Fruit fly (Drosophila melanogaster): Measurements from ENCODE around the gene Tpt.

Gene Tpt

DNA sequence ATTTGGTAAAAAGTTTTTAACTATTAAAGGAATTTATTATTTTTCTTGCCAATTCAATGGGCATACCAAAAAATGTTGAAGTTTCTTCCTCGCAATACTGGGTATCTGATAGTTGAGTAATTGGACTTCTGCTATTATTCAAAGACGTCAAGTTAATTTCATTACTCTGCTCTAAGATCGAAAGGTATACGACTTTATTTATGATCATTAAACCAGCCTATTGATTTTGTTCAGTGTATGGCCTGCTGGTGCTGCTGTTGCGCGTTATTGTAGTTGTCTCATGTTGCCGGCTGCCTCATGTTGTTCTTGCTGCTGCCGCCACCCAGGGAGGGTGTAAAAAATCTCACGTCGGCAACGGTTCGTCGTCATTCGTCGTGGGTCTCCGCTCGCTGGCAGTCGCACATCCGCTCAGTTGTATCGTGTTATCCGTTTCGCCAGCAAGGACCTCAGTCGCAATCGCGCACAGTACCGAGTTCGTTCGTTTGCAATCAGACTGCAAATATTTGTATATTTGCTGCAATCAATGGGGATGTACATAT, 9.4 kb downstream of the Tpt start, which contains the start of gene CG7120 (continued):
- TF ChIP-seq GATAe (GFP tag; conservative IDR thresholded peaks at IDR 0.05) (no peak), CG12391 (tag; optimal IDR thresholded peaks at IDR 0.05) (peak; percentile 58), peb (GFP tag; IDR thresholded peaks at IDR 0.05) (no peak), Stat92E (GFP tag; optimal IDR thresholded peaks at IDR 0.05) (no peak), dysf (GFP tag; IDR thresholded peaks at IDR 0.05) (0 out of 3 replicates have a peak, but pooled peaks have one; percentile 29), crp (GFP tag; optimal IDR thresholded peaks at IDR 0.05) (no peak), Blimp-1 (GFP tag; optimal IDR thresholded peaks at IDR 0.05) (peak; percentile 55), hbn (GFP tag; IDR thresholded peaks at IDR 0.05; ENCODE audit: partially characterized antibody) (no peak), knrl (GFP tag; IDR thresholded peaks at IDR 0.05; ENCODE audit: partially characterized antibody) (no peak), fu2 (GFP tag; optimal IDR thresholded peaks at IDR 0.05) (no peak), CG8478 (optimal IDR thresholded peaks at IDR 0.05) (peak; percentile 45), CG8924 (tag; optimal IDR thresholded peaks at IDR 0.05) (peak; percentile 33), fru (optimal IDR thresholded peaks at IDR 0.05) (no peak), Trl (optimal IDR thresholded peaks at IDR 0.05) (no peak), Trl (GFP tag; optimal IDR thresholded peaks at IDR 0.05) (no peak), CG16779 (GFP tag; IDR thresholded peaks at IDR 0.05) (no peak), CG12942 (GFP tag; optimal IDR thresholded peaks at IDR 0.05) (peak; percentile 14), CG9609 (GFP tag; optimal IDR thresholded peaks at IDR 0.05) (no peak), CG10959 (GFP tag; IDR thresholded peaks at IDR 0.05) (no peak), CG11247 (GFP tag; IDR thresholded peaks at IDR 0.05) (no peak), Dll (GFP tag; IDR thresholded peaks at IDR 0.05; ENCODE audit: partially characterized antibody) (no peak), CG7987 (GFP tag; optimal IDR thresholded peaks at IDR 0.05) (no peak), CG3281 (GFP tag; optimal IDR thresholded peaks at IDR 0.05) (no peak), CG17829 (tag; optimal IDR thresholded peaks at IDR 0.05) (peak; percentile 51), ftz-f1 (GFP tag; optimal IDR thresholded peaks at IDR 0.05) (no peak), CG16813 (GFP tag; IDR thresholded peaks at IDR 0.05; ENCODE audit: partially characterized antibody) (no peak), CG8281 (tag; optimal IDR thresholded peaks at IDR 0.05) (no peak), Atf-2 (GFP tag; optimal IDR thresholded peaks at IDR 0.05) (peak; percentile 61), CG10543 (GFP tag; optimal IDR thresholded peaks at IDR 0.05) (no peak), CG3407 (GFP tag; optimal IDR thresholded peaks at IDR 0.05) (no peak), HLH54F (GFP tag; optimal IDR thresholded peaks at IDR 0.05) (peak; percentile 20), CG15479 (GFP tag; optimal IDR thresholded peaks at IDR 0.05) (no peak), Side (GFP tag; optimal IDR thresholded peaks at IDR 0.05) (no peak), CG7928 (GFP tag; optimal IDR thresholded peaks at IDR 0.05) (no peak), CG11093 (GFP tag; IDR thresholded peaks at IDR 0.05) (no peak), ro (GFP tag; IDR thresholded peaks at IDR 0.05) (no peak), tin (GFP tag; optimal IDR thresholded peaks at IDR 0.05) (peak; percentile 28), nau (GFP tag; optimal IDR thresholded peaks at IDR 0.05) (no peak), CkIIα-i1 (GFP tag; IDR thresholded peaks at IDR 0.05) (no peak), prd (optimal IDR thresholded peaks at IDR 0.05) (no peak), prd (GFP tag; IDR thresholded peaks at IDR 0.05) (peak; percentile 55; the same call in 2 of the 3 replicates), YL-1 (GFP tag; optimal IDR thresholded peaks at IDR 0.05) (no peak), Meics (GFP tag; optimal IDR thresholded peaks at IDR 0.05) (peak; percentile 50), gcm2 (GFP tag; optimal IDR thresholded peaks at IDR 0.05) (no peak), Nf-YB (GFP tag; optimal IDR thresholded peaks at IDR 0.05) (peak; percentile 45), CG11695 (GFP tag; IDR thresholded peaks at IDR 0.05) (peak; percentile 44; the same call in 2 of the 3 replicates), CG18262 (tag; optimal IDR thresholded peaks at IDR 0.05) (peak; percentile 68), CG5953 (GFP tag; IDR thresholded peaks at IDR 0.05) (no peak), pum (GFP tag; optimal IDR thresholded peaks at IDR 0.05) (peak; percentile 36), CG8290 (GFP tag; optimal IDR thresholded peaks at IDR 0.05) (no peak), CG8290 (tag; optimal IDR thresholded peaks at IDR 0.05) (peak in 1 of 2 experiments; percentile 51), CG32772 (GFP tag; IDR thresholded peaks at IDR 0.05) (no peak)

All from whole organism, embryonic.